Fruit fly (Drosophila melanogaster) whole organism, embryonic: ENCODE results near the gene CG13461.

ENCODE experiments used
- Antp ChIP-seq: fragments of 200-800 bp; sonication (Bioruptor generic); optimal IDR thresholded peaks from 3 replicates; lab custom pipeline; 2016; ENCODE audit warnings: missing biosample characterization, missing genetic modification characterization
- CG11093 ChIP-seq: fragments of 200-800 bp; sonication (Bioruptor generic); IDR thresholded peaks from 3 replicates; pipeline ENCODE4 v1.3.6; 2022; ENCODE audit warnings: missing biosample characterization, missing genetic modification characterization
- CG12236 ChIP-seq: fragments of 200-800 bp; sonication (Bioruptor generic); optimal IDR thresholded peaks from 2 replicates; lab custom pipeline; 2016; ENCODE audit warnings: missing biosample characterization, missing genetic modification characterization
- CG13775 ChIP-seq: fragments of 200-800 bp; sonication (Bioruptor generic); optimal IDR thresholded peaks from 3 replicates; lab custom pipeline; 2017; ENCODE audit warnings: missing biosample characterization, mild to moderate bottlenecking, missing genetic modification characterization
- CG15696 ChIP-seq: fragments of 200-800 bp; sonication (Bioruptor generic); optimal IDR thresholded peaks from 2 replicates; lab custom pipeline; 2019; ENCODE audit warnings: missing biosample characterization, mild to moderate bottlenecking, missing genetic modification characterization, moderate library complexity
- CG1603 ChIP-seq: fragments of 200-800 bp; sonication (Bioruptor generic); optimal IDR thresholded peaks from 2 replicates; lab custom pipeline; 2019; ENCODE audit warnings: missing biosample characterization, mild to moderate bottlenecking, missing genetic modification characterization, moderate library complexity
- CG18764 ChIP-seq: fragments of 200-800 bp; sonication (Bioruptor generic); optimal IDR thresholded peaks from 3 replicates; lab custom pipeline; 2016; ENCODE audit warnings: missing biosample characterization, missing genetic modification characterization
- CG31365 ChIP-seq: fragments of 200-800 bp; sonication (Bioruptor generic); optimal IDR thresholded peaks from 2 replicates; lab custom pipeline; 2018; ENCODE audit warnings: missing biosample characterization, mild to moderate bottlenecking, missing genetic modification characterization
- CG33213 ChIP-seq: fragments of 200-800 bp; sonication (Bioruptor generic); optimal IDR thresholded peaks from 3 replicates; lab custom pipeline; 2016; ENCODE audit warnings: missing biosample characterization, missing genetic modification characterization
- CG4328 ChIP-seq: fragments of 200-800 bp; sonication (Bioruptor generic); optimal IDR thresholded peaks from 3 replicates; lab custom pipeline; 2017; ENCODE audit warnings: missing biosample characterization, missing genetic modification reagents, missing genetic modification characterization
- CG4404 ChIP-seq: fragments of 200-800 bp; sonication (Bioruptor generic); IDR thresholded peaks from 2 replicates; pipeline ENCODE4 v1.3.6; 2022; ENCODE audit warnings: missing biosample characterization, missing genetic modification characterization
- CG6272 ChIP-seq: fragments of 200-800 bp; sonication (Bioruptor generic); IDR thresholded peaks from 2 replicates; pipeline ENCODE4 v1.3.6; 2022; ENCODE audit warnings: missing biosample characterization, missing genetic modification characterization
- CG6854 ChIP-seq: fragments of 200-800 bp; sonication (Bioruptor generic); optimal IDR thresholded peaks from 3 replicates; lab custom pipeline; 2017; ENCODE audit warnings: missing biosample characterization, mild to moderate bottlenecking, missing genetic modification characterization
- CG7556 ChIP-seq: fragments of 200-800 bp; sonication (Bioruptor generic); optimal IDR thresholded peaks from 2 replicates; lab custom pipeline; 2017; ENCODE audit warnings: missing biosample characterization, mild to moderate bottlenecking, missing genetic modification characterization
- CG8359 ChIP-seq: fragments of 200-800 bp; sonication (Bioruptor generic); optimal IDR thresholded peaks from 2 replicates; lab custom pipeline; 2017; ENCODE audit warnings: missing biosample characterization, mild to moderate bottlenecking, missing genetic modification characterization, borderline replicate concordance
- CG9437 ChIP-seq: fragments of 200-800 bp; sonication (Bioruptor generic); optimal IDR thresholded peaks from 2 replicates; lab custom pipeline; 2018; ENCODE audit warnings: missing biosample characterization, mild to moderate bottlenecking, missing genetic modification characterization
- D19B ChIP-seq: fragments of 200-800 bp; sonication (Bioruptor generic); optimal IDR thresholded peaks from 2 replicates; lab custom pipeline; 2017; ENCODE audit warnings: missing biosample characterization, mild to moderate bottlenecking, missing genetic modification characterization
- Dek ChIP-seq: fragments of 200-800 bp; sonication (Bioruptor generic); optimal IDR thresholded peaks from 3 replicates; lab custom pipeline; 2019; ENCODE audit warnings: missing biosample characterization, mild to moderate bottlenecking, missing genetic modification characterization, moderate library complexity
- Doc3 ChIP-seq: fragments of 200-800 bp; sonication (Bioruptor generic); IDR thresholded peaks from 3 replicates; pipeline ENCODE4 v1.3.6; 2022; ENCODE audit warnings: missing biosample characterization, missing genetic modification characterization; ENCODE audit not compliant: partially characterized antibody
- Mad ChIP-seq: fragments of 200-800 bp; sonication (Bioruptor generic); optimal IDR thresholded peaks from 2 replicates; lab custom pipeline; 2016; ENCODE audit warnings: missing biosample characterization, missing genetic modification characterization
- Myb ChIP-seq: fragments of 200-800 bp; sonication (Bioruptor generic); optimal IDR thresholded peaks from 2 replicates; lab custom pipeline; 2016; ENCODE audit warnings: missing biosample characterization, missing genetic modification characterization
- Oaz ChIP-seq: fragments of 200-800 bp; sonication (Bioruptor generic); IDR thresholded peaks from 2 replicates; pipeline ENCODE4 v1.3.6; 2022; ENCODE audit warnings: missing biosample characterization, missing genetic modification characterization
- Opbp ChIP-seq: fragments of 200-800 bp; sonication (Bioruptor generic); IDR thresholded peaks from 3 replicates; pipeline ENCODE4 v1.3.6; 2022; ENCODE audit warnings: missing biosample characterization, missing genetic modification characterization; ENCODE audit not compliant: partially characterized antibody
- Tbp ChIP-seq: fragments of >200 bp; optimal IDR thresholded peaks from 2 replicates; lab custom pipeline; 2018; ENCODE audit warnings: missing biosample characterization, missing genetic modification characterization
- Trl ChIP-seq, 3 experiments: fragments of >200 bp in 2 of 3; fragments of 200-800 bp in 1 of 3; sonication (Bioruptor generic) in 1 of 3; optimal IDR thresholded peaks; 2 replicates in 1 of 3; 3 replicates in 2 of 3; lab custom pipeline; 2016 to 2017; ENCODE audit warnings: missing biosample characterization in 1 of 3, missing genetic modification characterization in 1 of 3
- Xbp1 ChIP-seq: fragments of 200-800 bp; sonication (Bioruptor generic); optimal IDR thresholded peaks from 3 replicates; lab custom pipeline; 2016; ENCODE audit warnings: missing biosample characterization, mild to moderate bottlenecking, missing genetic modification characterization
- ac ChIP-seq: fragments of 200-800 bp; sonication (Bioruptor generic); optimal IDR thresholded peaks from 3 replicates; lab custom pipeline; 2017; ENCODE audit warnings: missing biosample characterization, mild to moderate bottlenecking, missing genetic modification characterization
- al ChIP-seq: fragments of 200-800 bp; sonication (Bioruptor generic); IDR thresholded peaks from 2 replicates; pipeline ENCODE4 v1.3.6; 2022; ENCODE audit warnings: missing biosample characterization, missing genetic modification characterization
- ci ChIP-seq: fragments of 200-800 bp; sonication (Bioruptor generic); IDR thresholded peaks from 3 replicates; pipeline ENCODE4 v1.3.6; 2022; ENCODE audit warnings: missing biosample characterization, missing genetic modification characterization
- crol ChIP-seq: fragments of 200-800 bp; sonication (Bioruptor generic); IDR thresholded peaks from 2 replicates; pipeline ENCODE4 v1.3.6; 2022; ENCODE audit warnings: missing biosample characterization, missing genetic modification characterization
- fd3F ChIP-seq: fragments of 200-800 bp; sonication (Bioruptor generic); optimal IDR thresholded peaks from 2 replicates; lab custom pipeline; 2018; ENCODE audit warnings: missing biosample characterization, mild to moderate bottlenecking, missing genetic modification characterization, moderate library complexity
- ftz-f1 ChIP-seq: fragments of 200-800 bp; sonication (Bioruptor generic); optimal IDR thresholded peaks from 2 replicates; lab custom pipeline; 2016; ENCODE audit warnings: missing biosample characterization, missing genetic modification characterization
- grau ChIP-seq: fragments of 200-800 bp; optimal IDR thresholded peaks from 3 replicates; lab custom pipeline; 2019; ENCODE audit warnings: missing biosample characterization, mild to moderate bottlenecking, missing genetic modification characterization, moderate library complexity
- gsb-n ChIP-seq: fragments of 200-800 bp; sonication (Bioruptor generic); optimal IDR thresholded peaks from 3 replicates; lab custom pipeline; 2018; ENCODE audit warnings: missing biosample characterization, mild to moderate bottlenecking, missing genetic modification characterization
- ham ChIP-seq: fragments of 200-800 bp; sonication (Bioruptor generic); IDR thresholded peaks from 2 replicates; pipeline ENCODE4 v1.3.6; 2022; ENCODE audit warnings: missing biosample characterization, missing genetic modification characterization
- jigr1 ChIP-seq: fragments of 200-800 bp; sonication (Bioruptor generic); IDR thresholded peaks from 3 replicates; pipeline ENCODE4 v1.3.6; 2022; ENCODE audit warnings: missing biosample characterization, missing genetic modification characterization
- knrl ChIP-seq: fragments of 200-800 bp; sonication (Bioruptor generic); IDR thresholded peaks from 3 replicates; pipeline ENCODE4 v1.3.6; 2022; ENCODE audit warnings: missing biosample characterization, missing genetic modification characterization; ENCODE audit not compliant: partially characterized antibody
- mld ChIP-seq: fragments of 200-800 bp; sonication (Bioruptor generic); IDR thresholded peaks from 3 replicates; pipeline ENCODE4 v1.3.6; 2022; ENCODE audit warnings: missing biosample characterization, missing genetic modification characterization; ENCODE audit not compliant: partially characterized antibody
- nerfin-1 ChIP-seq: fragments of 200-800 bp; sonication (Bioruptor generic); optimal IDR thresholded peaks from 3 replicates; lab custom pipeline; 2019; ENCODE audit warnings: missing biosample characterization, mild to moderate bottlenecking, missing genetic modification characterization, moderate library complexity
- pfk ChIP-seq: fragments of 200-800 bp; sonication (Bioruptor generic); optimal IDR thresholded peaks from 2 replicates; lab custom pipeline; 2018; ENCODE audit warnings: missing biosample characterization, mild to moderate bottlenecking, missing genetic modification characterization, moderate library complexity
- pros ChIP-seq: fragments of 200-800 bp; sonication (Bioruptor generic); optimal IDR thresholded peaks from 3 replicates; lab custom pipeline; 2019; ENCODE audit warnings: missing biosample characterization, mild to moderate bottlenecking, missing genetic modification characterization, moderate library complexity
- pzg ChIP-seq: fragments of 200-800 bp; sonication (Bioruptor generic); optimal IDR thresholded peaks from 3 replicates; lab custom pipeline; 2018; ENCODE audit warnings: missing biosample characterization, mild to moderate bottlenecking, missing genetic modification characterization, moderate library complexity
- so ChIP-seq: fragments of 200-800 bp; sonication (Bioruptor generic); IDR thresholded peaks from 3 replicates; pipeline ENCODE4 v1.3.6; 2022; ENCODE audit warnings: missing biosample characterization, missing genetic modification characterization
- sob ChIP-seq: fragments of 200-800 bp; sonication (Bioruptor generic); IDR thresholded peaks from 2 replicates; pipeline ENCODE4 v1.3.6; 2022; ENCODE audit warnings: missing biosample characterization, missing genetic modification characterization
- tap ChIP-seq: fragments of 200-800 bp; optimal IDR thresholded peaks from 3 replicates; lab custom pipeline; 2019; ENCODE audit warnings: missing biosample characterization, mild to moderate bottlenecking, missing genetic modification characterization, moderate library complexity
- tup ChIP-seq: fragments of 200-800 bp; sonication (Bioruptor generic); optimal IDR thresholded peaks from 2 replicates; lab custom pipeline; 2016; ENCODE audit warnings: missing biosample characterization, mild to moderate bottlenecking, missing genetic modification characterization, moderate library complexity
- vnd ChIP-seq: fragments of 200-800 bp; sonication (Bioruptor generic); IDR thresholded peaks from 3 replicates; pipeline ENCODE4 v1.3.6; 2022; ENCODE audit warnings: missing biosample characterization, missing genetic modification characterization; ENCODE audit not compliant: partially characterized antibody
- wor ChIP-seq: fragments of 200-800 bp; sonication (Bioruptor generic); IDR thresholded peaks from 2 replicates; pipeline ENCODE4 v1.3.6; 2022; ENCODE audit warnings: missing biosample characterization, missing genetic modification characterization
- zf30C ChIP-seq: fragments of 200-800 bp; sonication (Bioruptor generic); optimal IDR thresholded peaks from 3 replicates; lab custom pipeline; 2018; ENCODE audit warnings: missing biosample characterization, mild to moderate bottlenecking, missing genetic modification characterization

Gene CG13461

dm6 chr3L:15094589-15095288 lies 42.4 kb upstream of the CG13461 start, which contains the start of the genes sstn, Plp and GlyRS (continued):
- no peak for TF ChIP-seq CG31365 (tag; lab: Kevin White, UChicago)
- TF ChIP-seq ftz-f1 = no peak
- peak; percentile 38 for TF ChIP-seq gsb-n
- TF ChIP-seq pfk (GFP tag; lab: Kevin White, UChicago) = no peak
- no peak for TF ChIP-seq vnd (GFP tag; lab: Robert Waterston, UW)
- no peak for TF ChIP-seq CG9437 (GFP tag; lab: Kevin White, UChicago)
- TF ChIP-seq pzg (GFP tag; lab: Kevin White, UChicago) = peak; percentile 51
- no peak for TF ChIP-seq CG6272
- no peak for TF ChIP-seq Oaz (GFP tag; lab: Robert Waterston, UW)
- TF ChIP-seq Opbp = peak; percentile 52; the same call in 2 of the 3 replicates
- TF ChIP-seq al (GFP tag; lab: Robert Waterston, UW) = no peak
- TF ChIP-seq Mad = no peak
- TF ChIP-seq crol = peak; percentile 28; the same call in 1 of the 2 replicates
- TF ChIP-seq CG18764 (GFP tag; lab: Kevin White, UChicago) = no peak
- TF ChIP-seq ham (GFP tag; lab: Robert Waterston, UW) = no peak
- TF ChIP-seq CG12236 (GFP tag; lab: Kevin White, UChicago) = no peak
- TF ChIP-seq CG11093 (GFP tag; lab: Robert Waterston, UW) = no peak
- TF ChIP-seq grau (tag; lab: Kevin White, UChicago) = peak; percentile 57
- peak; percentile 96 for TF ChIP-seq pros (GFP tag; lab: Kevin White, UChicago)
- TF ChIP-seq tap (tag; lab: Kevin White, UChicago) = no peak
- peak; percentile 37 for TF ChIP-seq CG15696 (tag; lab: Kevin White, UChicago)
- no peak for TF ChIP-seq CG4404 (GFP tag; lab: Robert Waterston, UW)
- TF ChIP-seq mld (GFP tag; lab: Robert Waterston, UW) = no peak
- TF ChIP-seq CG33213 (GFP tag; lab: Kevin White, UChicago) = no peak
- no peak for TF ChIP-seq Doc3
- no peak for TF ChIP-seq D19B (GFP tag; lab: Kevin White, UChicago)
- TF ChIP-seq CG1603 = no peak
- peak; percentile 24 for TF ChIP-seq Dek (tag; lab: Kevin White, UChicago)
- no peak for TF ChIP-seq nerfin-1 (tag; lab: Kevin White, UChicago)
- no peak for TF ChIP-seq so
- TF ChIP-seq fd3F (GFP tag; lab: Kevin White, UChicago) = no peak
- peak; percentile 55; the same call in 1 of the 3 replicates for TF ChIP-seq ci (GFP tag; lab: Robert Waterston, UW)
- no peak for TF ChIP-seq knrl (GFP tag; lab: Robert Waterston, UW)
- TF ChIP-seq sob (GFP tag; lab: Robert Waterston, UW) = no peak
- no peak for TF ChIP-seq CG6854 (GFP tag; lab: Kevin White, UChicago)
- TF ChIP-seq CG8359 (GFP tag; lab: Kevin White, UChicago) = no peak
- peak in 1 of 2 experiments; percentile 12 for TF ChIP-seq Trl (optimal IDR thresholded peaks at IDR 0.05; lab: Kevin White, UChicago)
- no peak for TF ChIP-seq Trl (GFP tag; optimal IDR thresholded peaks at IDR 0.05; lab: Kevin White, UChicago)
- TF ChIP-seq CG13775 (GFP tag; lab: Kevin White, UChicago) = peak; percentile 42
- peak; percentile 40 for TF ChIP-seq Xbp1 (GFP tag; lab: Kevin White, UChicago)
- no peak for TF ChIP-seq CG4328 (GFP tag; lab: Kevin White, UChicago)
- no peak for TF ChIP-seq zf30C (GFP tag; lab: Kevin White, UChicago)
- no peak for TF ChIP-seq jigr1
- no peak for TF ChIP-seq Myb
- no peak for TF ChIP-seq ac (GFP tag; lab: Kevin White, UChicago)
- no peak for TF ChIP-seq Antp (GFP tag; lab: Kevin White, UChicago)
- peak; percentile 51 for TF ChIP-seq CG7556 (GFP tag; lab: Kevin White, UChicago)
- no peak for TF ChIP-seq wor
- no peak for TF ChIP-seq Tbp (GFP tag; lab: Kevin White, UChicago)
- TF ChIP-seq tup (GFP tag; lab: Kevin White, UChicago) = no peak
